Fruit fly (Drosophila melanogaster) whole organism, embryonic: Measurements from ENCODE around the gene CG13369.
A peak's percentile ranks its signal among the peaks of the same experiment; 100 is the strongest.

ENCODE experiments used
- Bgb ChIP-seq: fragments of 200-800 bp; sonication (Bioruptor generic); IDR thresholded peaks from 2 replicates; pipeline ENCODE4 v1.3.6; 2022; ENCODE audit warnings: missing biosample characterization, missing genetic modification characterization; ENCODE audit not compliant: partially characterized antibody
- CG10267 ChIP-seq: fragments of 200-800 bp; sonication (Bioruptor generic); optimal IDR thresholded peaks from 2 replicates; lab custom pipeline; 2018; ENCODE audit warnings: missing biosample characterization, mild to moderate bottlenecking, missing genetic modification characterization, moderate library complexity
- CG10979 ChIP-seq: fragments of 200-800 bp; sonication (Bioruptor generic); optimal IDR thresholded peaks from 2 replicates; lab custom pipeline; 2018; ENCODE audit warnings: missing biosample characterization, mild to moderate bottlenecking, missing genetic modification characterization, moderate library complexity
- CG12391 ChIP-seq: fragments of 200-800 bp; sonication (Bioruptor generic); optimal IDR thresholded peaks from 3 replicates; lab custom pipeline; 2018; ENCODE audit warnings: missing biosample characterization, mild to moderate bottlenecking, missing genetic modification characterization, moderate library complexity
- CG12659 ChIP-seq: fragments of 200-800 bp; sonication (Bioruptor generic); optimal IDR thresholded peaks from 3 replicates; lab custom pipeline; 2017; ENCODE audit warnings: mild to moderate bottlenecking, missing biosample characterization, missing genetic modification reagents, missing genetic modification characterization
- CG13287 ChIP-seq: fragments of 200-800 bp; sonication (Bioruptor generic); IDR thresholded peaks from 2 replicates; pipeline ENCODE4 v1.3.6; 2022; ENCODE audit warnings: missing biosample characterization, missing genetic modification characterization; ENCODE audit not compliant: partially characterized antibody
- CG15514 ChIP-seq: fragments of 200-800 bp; sonication (Bioruptor generic); optimal IDR thresholded peaks from 3 replicates; lab custom pipeline; 2017; ENCODE audit warnings: missing biosample characterization, missing genetic modification characterization, mild to moderate bottlenecking, moderate library complexity, missing genetic modification reagents
- CG16815 ChIP-seq: fragments of 200-800 bp; sonication (Bioruptor generic); optimal IDR thresholded peaks from 3 replicates; lab custom pipeline; 2017; ENCODE audit warnings: missing biosample characterization, mild to moderate bottlenecking, missing genetic modification characterization
- CG17829 ChIP-seq: fragments of 200-800 bp; optimal IDR thresholded peaks from 2 replicates; lab custom pipeline; 2019; ENCODE audit warnings: missing biosample characterization, mild to moderate bottlenecking, missing genetic modification characterization, moderate library complexity
- CG18262 ChIP-seq: fragments of 200-800 bp; optimal IDR thresholded peaks from 3 replicates; lab custom pipeline; 2019; ENCODE audit warnings: missing biosample characterization, mild to moderate bottlenecking, missing genetic modification characterization, moderate library complexity
- CG2116 ChIP-seq: fragments of 200-800 bp; sonication (Bioruptor generic); optimal IDR thresholded peaks from 3 replicates; lab custom pipeline; 2018; ENCODE audit warnings: missing biosample characterization, mild to moderate bottlenecking, missing genetic modification characterization
- CG2678 ChIP-seq: fragments of 200-800 bp; sonication (Bioruptor generic); optimal IDR thresholded peaks from 3 replicates; lab custom pipeline; 2019; ENCODE audit warnings: missing biosample characterization, mild to moderate bottlenecking, missing genetic modification characterization, moderate library complexity
- CG2712 ChIP-seq: fragments of 200-800 bp; optimal IDR thresholded peaks from 3 replicates; lab custom pipeline; 2019; ENCODE audit warnings: missing biosample characterization, mild to moderate bottlenecking, missing genetic modification characterization, moderate library complexity
- CG30020 ChIP-seq: fragments of 200-800 bp; optimal IDR thresholded peaks from 2 replicates; lab custom pipeline; 2019; ENCODE audit warnings: missing biosample characterization, mild to moderate bottlenecking, missing genetic modification characterization, moderate library complexity
- CG3995 ChIP-seq: fragments of 200-800 bp; sonication (Bioruptor generic); optimal IDR thresholded peaks from 3 replicates; lab custom pipeline; 2016; ENCODE audit warnings: missing biosample characterization, missing genetic modification characterization
- CG42726 ChIP-seq: fragments of 200-800 bp; sonication (Bioruptor generic); IDR thresholded peaks from 2 replicates; pipeline ENCODE4 v1.3.6; 2022; ENCODE audit warnings: missing biosample characterization, missing genetic modification characterization; ENCODE audit not compliant: partially characterized antibody
- CG4282 ChIP-seq: fragments of 200-800 bp; sonication (Bioruptor generic); optimal IDR thresholded peaks from 2 replicates; lab custom pipeline; 2016; ENCODE audit warnings: missing biosample characterization, missing genetic modification characterization
- CG6175 ChIP-seq: fragments of 200-800 bp; sonication (Bioruptor generic); IDR thresholded peaks from 3 replicates; pipeline ENCODE4 v1.3.6; 2022; ENCODE audit warnings: missing biosample characterization, missing genetic modification characterization
- CG7839 ChIP-seq: fragments of 200-800 bp; sonication (Bioruptor generic); optimal IDR thresholded peaks from 3 replicates; lab custom pipeline; 2018; ENCODE audit warnings: missing biosample characterization, mild to moderate bottlenecking, missing genetic modification characterization, moderate library complexity
- CG7963 ChIP-seq: fragments of 200-800 bp; sonication (Bioruptor generic); IDR thresholded peaks from 3 replicates; pipeline ENCODE4 v1.3.6; 2022; ENCODE audit warnings: missing biosample characterization, missing genetic modification characterization; ENCODE audit not compliant: partially characterized antibody
- CG9215 ChIP-seq: fragments of 200-800 bp; sonication (Bioruptor generic); IDR thresholded peaks from 2 replicates; pipeline ENCODE4 v1.3.6; 2022; ENCODE audit warnings: missing biosample characterization, missing genetic modification characterization
- D ChIP-seq, 2 experiments: fragments of 200-800 bp in 1 of 2; fragments of >200 bp in 1 of 2; sonication (Bioruptor generic) in 1 of 2; optimal IDR thresholded peaks; 2 replicates in 1 of 2; 3 replicates in 1 of 2; lab custom pipeline; 2017; ENCODE audit warnings: mild to moderate bottlenecking in 1 of 2, missing biosample characterization in 1 of 2, missing genetic modification characterization in 1 of 2, missing genetic modification reagents in 1 of 2
- Dll ChIP-seq: fragments of 200-800 bp; sonication (Bioruptor generic); IDR thresholded peaks from 4 replicates; pipeline ENCODE4 v1.3.6; 2022; ENCODE audit warnings: missing biosample characterization, missing genetic modification characterization; ENCODE audit not compliant: partially characterized antibody
- Doc3 ChIP-seq: fragments of 200-800 bp; sonication (Bioruptor generic); IDR thresholded peaks from 3 replicates; pipeline ENCODE4 v1.3.6; 2022; ENCODE audit warnings: missing biosample characterization, missing genetic modification characterization; ENCODE audit not compliant: partially characterized antibody
- Fer1 ChIP-seq: fragments of 200-800 bp; sonication (Bioruptor generic); optimal IDR thresholded peaks from 2 replicates; lab custom pipeline; 2017; ENCODE audit warnings: missing biosample characterization, mild to moderate bottlenecking, missing genetic modification characterization
- Max ChIP-seq: fragments of 200-800 bp; sonication (Bioruptor generic); optimal IDR thresholded peaks from 2 replicates; lab custom pipeline; 2016; ENCODE audit warnings: missing biosample characterization, mild to moderate bottlenecking, missing genetic modification characterization
- Med ChIP-seq: fragments of 200-800 bp; sonication (Bioruptor generic); peaks from one replicate; lab custom pipeline; 2016; ENCODE audit warnings: missing biosample characterization, missing genetic modification characterization, mild to moderate bottlenecking, inconsistent platforms, moderate library complexity
- Meics ChIP-seq: fragments of 200-800 bp; sonication (Bioruptor generic); optimal IDR thresholded peaks from 2 replicates; lab custom pipeline; 2017; ENCODE audit warnings: missing biosample characterization, mild to moderate bottlenecking, missing genetic modification characterization
- Nf-YA ChIP-seq: fragments of 200-800 bp; sonication (Bioruptor generic); IDR thresholded peaks from 2 replicates; pipeline ENCODE4 v1.3.6; 2022; ENCODE audit warnings: missing biosample characterization, missing genetic modification characterization
- Nf-YC ChIP-seq: fragments of 200-800 bp; optimal IDR thresholded peaks from 3 replicates; lab custom pipeline; 2019; ENCODE audit warnings: missing biosample characterization, mild to moderate bottlenecking, missing genetic modification characterization, moderate library complexity
- Sin3A ChIP-seq: fragments of >200 bp; optimal IDR thresholded peaks from 2 replicates; lab custom pipeline; 2018
- Sry-δ ChIP-seq: fragments of 200-800 bp; sonication (Bioruptor generic); optimal IDR thresholded peaks from 2 replicates; lab custom pipeline; 2016; ENCODE audit warnings: missing biosample characterization, missing genetic modification characterization
- YL-1 ChIP-seq: fragments of 200-800 bp; sonication (Bioruptor generic); optimal IDR thresholded peaks from 3 replicates; lab custom pipeline; 2017; ENCODE audit warnings: missing biosample characterization, mild to moderate bottlenecking, missing genetic modification characterization
- amos ChIP-seq: fragments of 200-800 bp; sonication (Bioruptor generic); IDR thresholded peaks from 2 replicates; pipeline ENCODE4 v1.3.6; 2022; ENCODE audit warnings: missing biosample characterization, missing genetic modification characterization; ENCODE audit not compliant: partially characterized antibody
- ato ChIP-seq: fragments of 200-800 bp; sonication (Bioruptor generic); IDR thresholded peaks from 2 replicates; pipeline ENCODE4 v1.3.6; 2022; ENCODE audit warnings: missing biosample characterization, missing genetic modification characterization; ENCODE audit not compliant: partially characterized antibody
- br ChIP-seq: fragments of >200 bp; optimal IDR thresholded peaks from 2 replicates; lab custom pipeline; 2017
- eyg ChIP-seq: fragments of 200-800 bp; sonication (Bioruptor generic); optimal IDR thresholded peaks from 3 replicates; lab custom pipeline; 2016; ENCODE audit warnings: missing biosample characterization, missing genetic modification characterization
- hb ChIP-seq: fragments of 200-800 bp; sonication (Bioruptor generic); IDR thresholded peaks from 3 replicates; pipeline ENCODE4 v1.3.6; 2022; ENCODE audit warnings: missing biosample characterization, missing genetic modification characterization; ENCODE audit not compliant: partially characterized antibody
- nerfin-2 ChIP-seq: fragments of 200-800 bp; sonication (Bioruptor generic); IDR thresholded peaks from 2 replicates; pipeline ENCODE4 v1.3.6; 2022; ENCODE audit warnings: missing biosample characterization, missing genetic modification characterization; ENCODE audit not compliant: partially characterized antibody
- nom ChIP-seq: fragments of 200-800 bp; sonication (Bioruptor generic); optimal IDR thresholded peaks from 2 replicates; lab custom pipeline; 2017; ENCODE audit warnings: missing biosample characterization, missing genetic modification characterization, mild to moderate bottlenecking, moderate library complexity, missing genetic modification reagents
- org-1 ChIP-seq: fragments of 200-800 bp; sonication (Bioruptor generic); optimal IDR thresholded peaks from 2 replicates; lab custom pipeline; 2017; ENCODE audit warnings: missing biosample characterization, missing genetic modification characterization
- row ChIP-seq: fragments of 200-800 bp; sonication (Bioruptor generic); IDR thresholded peaks from 3 replicates; pipeline ENCODE4 v1.3.6; 2022; ENCODE audit warnings: missing biosample characterization, missing genetic modification characterization
- sens ChIP-seq: fragments of 200-800 bp; sonication (Bioruptor generic); peaks from one replicate; lab custom pipeline; 2016; ENCODE audit warnings: missing biosample characterization, missing genetic modification characterization
- sug ChIP-seq: fragments of 200-800 bp; optimal IDR thresholded peaks from 2 replicates; lab custom pipeline; 2019; ENCODE audit warnings: missing biosample characterization, mild to moderate bottlenecking, missing genetic modification characterization, moderate library complexity
- trem ChIP-seq: fragments of 200-800 bp; optimal IDR thresholded peaks from 3 replicates; lab custom pipeline; 2019; ENCODE audit warnings: missing biosample characterization, mild to moderate bottlenecking, missing genetic modification characterization, moderate library complexity
- unc-4 ChIP-seq: fragments of 200-800 bp; sonication (Bioruptor generic); IDR thresholded peaks from 2 replicates; pipeline ENCODE4 v1.3.6; 2022; ENCODE audit warnings: missing biosample characterization, missing genetic modification characterization; ENCODE audit not compliant: partially characterized antibody
- vnd ChIP-seq: fragments of 200-800 bp; sonication (Bioruptor generic); IDR thresholded peaks from 3 replicates; pipeline ENCODE4 v1.3.6; 2022; ENCODE audit warnings: missing biosample characterization, missing genetic modification characterization; ENCODE audit not compliant: partially characterized antibody
- zen2 ChIP-seq: fragments of 200-800 bp; sonication (Bioruptor generic); IDR thresholded peaks from 3 replicates; pipeline ENCODE4 v1.3.6; 2022; ENCODE audit warnings: missing biosample characterization, missing genetic modification characterization; ENCODE audit not compliant: partially characterized antibody

The CG13369 gene

DNA sequence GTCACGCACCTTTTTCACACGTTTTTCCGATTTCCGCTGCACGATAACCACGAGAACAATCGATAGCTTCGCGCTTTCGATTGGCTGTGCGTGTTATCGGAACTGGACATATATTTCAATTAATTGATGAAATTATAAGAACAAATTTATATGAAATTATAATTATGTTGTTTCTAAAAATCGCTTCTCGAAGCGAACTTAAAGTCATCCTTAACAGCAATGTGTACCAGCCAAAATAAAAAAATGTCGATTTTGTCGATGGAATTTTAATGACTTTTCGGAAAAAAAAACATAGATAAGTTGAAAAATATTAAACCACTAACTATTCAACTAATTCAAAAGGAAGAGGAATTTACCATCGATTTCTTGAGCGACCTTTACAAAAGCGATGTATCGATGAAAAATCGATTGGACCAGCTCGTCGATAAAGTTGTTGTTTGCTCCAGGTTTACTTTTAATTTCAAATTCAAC is 1.9 kb downstream of the CG13369 start, which contains the start of the genes CG13364 and Hinfp (continued):
- TF ChIP-seq CG9215 (no peak), Nf-YC (tag; lab: Kevin White, UChicago) (peak; percentile 23), Doc3 (GFP tag; lab: Robert Waterston, UW) (peak; percentile 67; the same call in 2 of the 3 replicates), CG18262 (peak; percentile 20), Nf-YA (GFP tag; lab: Robert Waterston, UW) (no peak), nerfin-2 (GFP tag; lab: Robert Waterston, UW) (peak; percentile 89), CG6175 (GFP tag; lab: Robert Waterston, UW) (no peak), CG4282 (GFP tag; lab: Kevin White, UChicago) (no peak), vnd (peak; percentile 97), nom (GFP tag; lab: Kevin White, UChicago) (peak; percentile 31), unc-4 (peak; percentile 78), zen2 (peak; percentile 61; the same call in 2 of the 3 replicates), Fer1 (GFP tag; lab: Kevin White, UChicago) (peak; percentile 37), Max (GFP tag; lab: Kevin White, UChicago) (peak; percentile 44), CG12391 (tag; lab: Kevin White, UChicago) (peak; percentile 39), amos (peak; percentile 67), Meics (GFP tag; lab: Kevin White, UChicago) (peak; percentile 25), Sin3A (lab: Kevin White, UChicago) (peak; percentile 33), trem (tag; lab: Kevin White, UChicago) (peak; percentile 72), Dll (peak; percentile 84), D (optimal IDR thresholded peaks at IDR 0.05; lab: Kevin White, UChicago) (no peak), D (GFP tag; optimal IDR thresholded peaks at IDR 0.05; lab: Kevin White, UChicago) (no peak), sens (GFP tag; lab: Kevin White, UChicago) (peak; percentile 32), Bgb (GFP tag; lab: Robert Waterston, UW) (peak; percentile 64), YL-1 (GFP tag; lab: Kevin White, UChicago) (peak; percentile 22), sug (peak; percentile 33), CG13287 (GFP tag; lab: Robert Waterston, UW) (peak; percentile 75), CG30020 (tag; lab: Kevin White, UChicago) (peak; percentile 17), Med (GFP tag; lab: Kevin White, UChicago) (peak; percentile 33), CG7963 (peak; percentile 66), CG2678 (tag; lab: Kevin White, UChicago) (peak; percentile 6), CG2116 (GFP tag; lab: Kevin White, UChicago) (peak; percentile 84), CG2712 (tag; lab: Kevin White, UChicago) (peak; percentile 32), CG42726 (no peak), hb (GFP tag; lab: Robert Waterston, UW) (peak; percentile 84), ato (peak; percentile 54), CG15514 (peak; percentile 83), CG17829 (tag; lab: Kevin White, UChicago) (peak; percentile 54), CG7839 (tag; lab: Kevin White, UChicago) (peak; percentile 0), CG12659 (GFP tag; lab: Kevin White, UChicago) (peak; percentile 39), CG10267 (tag; lab: Kevin White, UChicago) (peak; percentile 34), CG16815 (GFP tag; lab: Kevin White, UChicago) (no peak), CG3995 (GFP tag; lab: Kevin White, UChicago) (peak; percentile 6), row (GFP tag; lab: Robert Waterston, UW) (peak; percentile 23; the same call in 1 of the 3 replicates), org-1 (GFP tag; lab: Kevin White, UChicago) (no peak), eyg (GFP tag; lab: Kevin White, UChicago) (no peak), br (lab: Kevin White, UChicago) (no peak), CG10979 (tag; lab: Kevin White, UChicago) (no peak), Sry-δ (peak; percentile 45)
